Worm (Caenorhabditis elegans): ENCODE measurements around the gene vps-54.

ce11 chrV:10548981-10549380, 27.2 kb downstream of the vps-54 start, which contains the start of gene srd-34:
- no peak for TF ChIP-seq sea-1 (GFP tag; conservative IDR thresholded peaks at IDR 0.05)
- TF ChIP-seq ama-1 (optimal IDR thresholded peaks at IDR 0.05) = no peak
- no peak for TF ChIP-seq hmg-4 (GFP tag; optimal IDR thresholded peaks at IDR 0.05)
- no peak for TF ChIP-seq ceh-36 (tag; optimal IDR thresholded peaks at IDR 0.05)
- TF ChIP-seq tra-4 (tag; optimal IDR thresholded peaks at IDR 0.05) = no peak
- TF ChIP-seq tbx-11 (GFP tag; IDR thresholded peaks at IDR 0.05) = no peak
- TF ChIP-seq ets-7 (tag; optimal IDR thresholded peaks at IDR 0.05) = no peak
- no peak for TF ChIP-seq F13C5.2 (tag; optimal IDR thresholded peaks at IDR 0.05)
- TF ChIP-seq flt-1 (GFP tag; IDR thresholded peaks at IDR 0.05) = no peak
- TF ChIP-seq aly-1 (tag; optimal IDR thresholded peaks at IDR 0.05) = no peak
- no peak for TF ChIP-seq tbx-37 (GFP tag; conservative IDR thresholded peaks at IDR 0.05)
- no peak for TF ChIP-seq pes-1 (GFP tag; IDR thresholded peaks at IDR 0.05)
- TF ChIP-seq hnd-1 (tag; optimal IDR thresholded peaks at IDR 0.05) = no peak

Measured in whole organism, early embryonic.